Worm (Caenorhabditis elegans) whole organism, L3 larva: ENCODE results near the gene let-2.

Source experiments
- mml-1 ChIP-seq: fragments of 150-350 bp; sonication (generic microtip); optimal IDR thresholded peaks from 3 replicates; lab custom pipeline; 2014; ENCODE audit warnings: missing biosample characterization, missing genetic modification characterization
- nhr-12 ChIP-seq: fragments of 150-350 bp; optimal IDR thresholded peaks from 2 replicates; lab custom pipeline; 2014; ENCODE audit warnings: missing biosample characterization, missing genetic modification characterization
- nhr-76 ChIP-seq: fragments of 150-350 bp; sonication (generic microtip); optimal IDR thresholded peaks from 5 replicates; lab custom pipeline; 2014; ENCODE audit warnings: missing biosample characterization, missing genetic modification characterization
- pha-4 ChIP-seq: fragments of 150-350 bp; optimal IDR thresholded peaks from 2 replicates; lab custom pipeline; 2014; ENCODE audit warnings: missing biosample characterization, missing genetic modification reagents, missing genetic modification characterization
- pqm-1 ChIP-seq: fragments of 150-350 bp; optimal IDR thresholded peaks from 2 replicates; lab custom pipeline; 2017; ENCODE audit warnings: missing biosample characterization, missing genetic modification characterization, inconsistent platforms

DNA sequence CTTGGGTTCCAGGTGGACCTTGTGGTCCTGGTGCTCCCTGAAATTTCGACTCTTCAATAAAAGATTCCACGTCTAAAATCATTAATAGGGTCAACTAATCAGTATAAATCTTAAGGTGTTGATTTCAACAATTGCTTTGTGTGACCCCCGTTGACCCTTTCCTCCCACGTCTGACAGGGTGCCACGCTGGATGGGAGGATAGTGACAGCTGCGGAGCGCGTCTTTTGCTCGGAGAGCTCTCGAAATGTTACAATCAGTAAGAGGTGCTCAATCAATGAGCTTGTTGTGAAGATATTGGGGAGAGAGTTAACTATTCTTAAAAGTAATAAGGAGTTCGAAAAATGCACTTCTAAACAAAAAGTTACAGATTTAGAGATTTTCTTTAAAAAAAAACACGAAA lies 778 bp downstream of the let-2 start:
- TF ChIP-seq pha-4 (no peak), nhr-76 (tag; lab: Kevin White, UChicago) (no peak), mml-1 (tag; lab: Kevin White, UChicago) (no peak), pqm-1 (tag; lab: Kevin White, UChicago) (no peak), nhr-12 (tag; lab: Kevin White, UChicago) (no peak)
